Fruit fly (Drosophila melanogaster): ENCODE measurements around the gene Dd.

The Dd gene

DNA sequence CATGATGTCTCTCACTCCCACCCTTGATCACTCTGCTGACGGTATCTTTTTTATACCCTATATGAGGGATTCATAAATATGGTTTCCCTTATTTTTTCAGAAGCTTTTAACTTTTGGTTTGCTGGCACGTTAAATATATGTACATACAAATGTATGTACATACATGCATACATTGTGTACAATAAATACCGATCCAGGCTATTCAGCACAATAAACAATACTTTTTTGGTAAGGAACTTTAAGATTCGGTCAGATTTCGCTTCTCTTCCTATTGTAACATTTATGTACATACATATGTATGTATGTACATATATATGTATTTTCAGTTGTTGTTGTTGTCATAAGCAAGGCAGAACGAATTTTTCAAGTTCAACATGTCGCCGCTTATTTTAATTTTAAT, 41.8 kb downstream of the Dd start (continued):
- peak; percentile 2 for TF ChIP-seq CG9817 (tag; optimal IDR thresholded peaks at IDR 0.05)
- 0 out of 2 replicates have a peak, but pooled peaks have one; percentile 10 for TF ChIP-seq CG14441 (GFP tag; IDR thresholded peaks at IDR 0.05)
- TF ChIP-seq crol (GFP tag; IDR thresholded peaks at IDR 0.05), result no peak
- TF ChIP-seq D (optimal IDR thresholded peaks at IDR 0.05), result no peak
- no peak for TF ChIP-seq D (GFP tag; optimal IDR thresholded peaks at IDR 0.05)
- TF ChIP-seq slbo (GFP tag; IDR thresholded peaks at IDR 0.05), result peak; percentile 60
- no peak for TF ChIP-seq Pdp1 (GFP tag; optimal IDR thresholded peaks at IDR 0.05)
- TF ChIP-seq Sox102F (GFP tag; optimal IDR thresholded peaks at IDR 0.05), result no peak
- no peak for TF ChIP-seq nau (GFP tag; optimal IDR thresholded peaks at IDR 0.05)
- TF ChIP-seq CG9932 (GFP tag; IDR thresholded peaks at IDR 0.05), result peak; percentile 17; the same call in 1 of the 2 replicates
- TF ChIP-seq chm (GFP tag; IDR thresholded peaks at IDR 0.05), result no peak
- TF ChIP-seq Dip3 (GFP tag; optimal IDR thresholded peaks at IDR 0.05), result no peak
- no peak for TF ChIP-seq onecut (GFP tag; IDR thresholded peaks at IDR 0.05)
- TF ChIP-seq CG7372 (GFP tag; IDR thresholded peaks at IDR 0.05), result no peak
- TF ChIP-seq CG16813 (GFP tag; IDR thresholded peaks at IDR 0.05; ENCODE audit: partially characterized antibody), result no peak
- no peak for TF ChIP-seq Sry-β (GFP tag; optimal IDR thresholded peaks at IDR 0.05)
- no peak for TF ChIP-seq so (GFP tag; IDR thresholded peaks at IDR 0.05)
- no peak for TF ChIP-seq Doc3 (GFP tag; IDR thresholded peaks at IDR 0.05; ENCODE audit: partially characterized antibody)
- peak; percentile 4 for TF ChIP-seq grau (tag; optimal IDR thresholded peaks at IDR 0.05)
- peak; percentile 4 for TF ChIP-seq Hmr (GFP tag; optimal IDR thresholded peaks at IDR 0.05)
- TF ChIP-seq CG6791 (GFP tag; IDR thresholded peaks at IDR 0.05; ENCODE audit: partially characterized antibody), result no peak
- no peak for TF ChIP-seq chif (GFP tag; optimal IDR thresholded peaks at IDR 0.05)
- TF ChIP-seq CG11504 (tag; optimal IDR thresholded peaks at IDR 0.05), result peak; percentile 5
- TF ChIP-seq Med (GFP tag), result peak; percentile 57
- no peak for TF ChIP-seq sqz (GFP tag; optimal IDR thresholded peaks at IDR 0.05)
- TF ChIP-seq jing (GFP tag; optimal IDR thresholded peaks at IDR 0.05), result no peak
- TF ChIP-seq Rfx (GFP tag; IDR thresholded peaks at IDR 0.05), result peak; percentile 76
- no peak for TF ChIP-seq tap (tag; optimal IDR thresholded peaks at IDR 0.05)
- TF ChIP-seq Deaf1 (tag; optimal IDR thresholded peaks at IDR 0.05), result no peak
- no peak for TF ChIP-seq nerfin-2 (GFP tag; IDR thresholded peaks at IDR 0.05; ENCODE audit: partially characterized antibody)
- 0 out of 2 replicates have a peak, but pooled peaks have one; percentile 42 for TF ChIP-seq CG4730 (GFP tag; IDR thresholded peaks at IDR 0.05)
- TF ChIP-seq zfh1 (GFP tag; IDR thresholded peaks at IDR 0.05), result no peak
- TF ChIP-seq CG6175 (GFP tag; IDR thresholded peaks at IDR 0.05), result no peak
- no peak for TF ChIP-seq Mad (GFP tag; optimal IDR thresholded peaks at IDR 0.05)
- peak; percentile 30 for TF ChIP-seq unpg (GFP tag; optimal IDR thresholded peaks at IDR 0.05)
- TF ChIP-seq trem (tag; optimal IDR thresholded peaks at IDR 0.05), result no peak
- TF ChIP-seq CG2678 (tag; optimal IDR thresholded peaks at IDR 0.05), result peak; percentile 5
- no peak for TF ChIP-seq CG17612 (GFP tag; IDR thresholded peaks at IDR 0.05)
- no peak for TF ChIP-seq CG17186 (GFP tag; optimal IDR thresholded peaks at IDR 0.05)
- TF ChIP-seq gt (GFP tag; IDR thresholded peaks at IDR 0.05), result no peak
- no peak for TF ChIP-seq CG31224 (GFP tag; IDR thresholded peaks at IDR 0.05)
- TF ChIP-seq chn (GFP tag; optimal IDR thresholded peaks at IDR 0.05), result no peak
- no peak for TF ChIP-seq CG31365 (tag; optimal IDR thresholded peaks at IDR 0.05)
- TF ChIP-seq MBD-R2 (GFP tag; IDR thresholded peaks at IDR 0.05), result no peak
- TF ChIP-seq CG17361 (GFP tag; IDR thresholded peaks at IDR 0.05), result no peak
- no peak for TF ChIP-seq MTF-1 (GFP tag; optimal IDR thresholded peaks at IDR 0.05; ENCODE audit: borderline replicate concordance)
- no peak for TF ChIP-seq CrebB (tag; optimal IDR thresholded peaks at IDR 0.05)
- no peak for TF ChIP-seq mam (GFP tag; optimal IDR thresholded peaks at IDR 0.05)
- TF ChIP-seq salm (tag; optimal IDR thresholded peaks at IDR 0.05), result no peak
- no peak for TF ChIP-seq Usf (GFP tag; optimal IDR thresholded peaks at IDR 0.05)
- TF ChIP-seq CG2120 (GFP tag; optimal IDR thresholded peaks at IDR 0.05), result peak; percentile 23
- no peak for TF ChIP-seq CG15514 (GFP tag; optimal IDR thresholded peaks at IDR 0.05)

Measured in whole organism, embryonic.